Worm (Caenorhabditis elegans) whole organism, L1 larva: Measurements from ENCODE around the gene srt-50.

Experiments used
- C04F5.9 ChIP-seq: sonication (generic microtip); optimal IDR thresholded peaks from 2 replicates; lab custom pipeline; 2016; ENCODE audit warnings: missing genetic modification characterization, missing compliant biosample characterization
- aly-2 ChIP-seq: fragments of 150-350 bp; optimal IDR thresholded peaks from 2 replicates; lab custom pipeline; 2014; ENCODE audit warnings: missing biosample characterization, missing genetic modification characterization
- ama-1 ChIP-seq: fragments of 150-350 bp; optimal IDR thresholded peaks from 2 replicates; lab custom pipeline; 2014
- blmp-1 ChIP-seq: fragments of 150-350 bp; optimal IDR thresholded peaks from 2 replicates; lab custom pipeline; 2014; ENCODE audit warnings: missing biosample characterization, missing genetic modification characterization
- ceh-8 ChIP-seq: fragments of 200-800 bp; sonication (Bioruptor generic); optimal IDR thresholded peaks from 2 replicates; lab custom pipeline; 2018; ENCODE audit warnings: mild to moderate bottlenecking, missing genetic modification characterization, moderate library complexity, missing compliant biosample characterization
- efl-1 ChIP-seq, 4 experiments: fragments of 150-350 bp; optimal IDR thresholded peaks in 3 of 4; peaks in 1 of 4; 1 replicate in 1 of 4; 2 replicates in 3 of 4; lab custom pipeline; 2014; ENCODE audit warnings: missing biosample characterization in 2 of 4, missing genetic modification characterization in 2 of 4, missing genetic modification reagents in 2 of 4
- egl-27 ChIP-seq, 2 experiments: fragments of 150-350 bp in 1 of 2; sonication (generic microtip); optimal IDR thresholded peaks; 3 replicates each; lab custom pipeline; 2017 to 2018; ENCODE audit warnings: missing biosample characterization in 2 of 2, missing genetic modification characterization in 2 of 2, missing genetic modification reagents in 2 of 2
- elt-3 ChIP-seq, 6 experiments: fragments of 150-350 bp in 1 of 6; sonication (generic microtip); optimal IDR thresholded peaks; 2 replicates each; lab custom pipeline; 2017 to 2018; ENCODE audit warnings: missing biosample characterization in 6 of 6, missing genetic modification characterization in 6 of 6, inconsistent platforms in 1 of 6
- fkh-10 ChIP-seq: sonication (generic microtip); optimal IDR thresholded peaks from 2 replicates; lab custom pipeline; 2017; ENCODE audit warnings: missing biosample characterization, missing genetic modification reagents, missing genetic modification characterization
- fkh-4 ChIP-seq: sonication (generic microtip); optimal IDR thresholded peaks from 2 replicates; lab custom pipeline; 2016; ENCODE audit warnings: missing compliant biosample characterization, missing genetic modification characterization, borderline replicate concordance
- fkh-8 ChIP-seq: sonication (generic microtip); optimal IDR thresholded peaks from 2 replicates; lab custom pipeline; 2016; ENCODE audit warnings: mild to moderate bottlenecking, missing genetic modification characterization, missing compliant biosample characterization
- fos-1 ChIP-seq: fragments of 150-350 bp; optimal IDR thresholded peaks from 2 replicates; lab custom pipeline; 2014; ENCODE audit warnings: missing biosample characterization, missing genetic modification characterization
- grh-1 ChIP-seq: fragments of 200-800 bp; sonication (Bioruptor generic); IDR thresholded peaks from 2 replicates; pipeline ENCODE4 v1.3.6; 2022; ENCODE audit warnings: missing genetic modification reagents, missing genetic modification characterization, missing compliant biosample characterization
- hlh-17 ChIP-seq: fragments of 200-800 bp; sonication (Bioruptor generic); optimal IDR thresholded peaks from 2 replicates; lab custom pipeline; 2018; ENCODE audit warnings: missing genetic modification characterization, mild to moderate bottlenecking, missing compliant biosample characterization, moderate library complexity, borderline replicate concordance
- hpl-2 ChIP-seq: fragments of 150-350 bp; optimal IDR thresholded peaks from 2 replicates; lab custom pipeline; 2014; ENCODE audit warnings: missing biosample characterization, missing genetic modification reagents, missing genetic modification characterization
- irx-1 ChIP-seq: sonication (generic microtip); optimal IDR thresholded peaks from 2 replicates; lab custom pipeline; 2016; ENCODE audit warnings: missing genetic modification characterization, missing compliant biosample characterization
- lin-13 ChIP-seq: fragments of 150-350 bp; optimal IDR thresholded peaks from 2 replicates; lab custom pipeline; 2014; ENCODE audit warnings: missing biosample characterization, missing genetic modification reagents, missing genetic modification characterization
- lin-15B ChIP-seq: fragments of 150-350 bp; sonication (generic microtip); optimal IDR thresholded peaks from 3 replicates; lab custom pipeline; 2014; ENCODE audit warnings: missing biosample characterization, missing genetic modification characterization
- lin-35 ChIP-seq, 2 experiments: fragments of 150-350 bp; optimal IDR thresholded peaks; 2 replicates each; lab custom pipeline; 2014; ENCODE audit warnings: missing biosample characterization in 2 of 2, missing genetic modification characterization in 2 of 2, missing genetic modification reagents in 2 of 2
- lir-3 ChIP-seq: sonication (generic microtip); optimal IDR thresholded peaks from 2 replicates; lab custom pipeline; 2016; ENCODE audit warnings: mild to moderate bottlenecking, missing genetic modification characterization, moderate library complexity, missing compliant biosample characterization; ENCODE audit not compliant: poor library complexity
- mef-2 ChIP-seq: fragments of 150-350 bp; optimal IDR thresholded peaks from 2 replicates; lab custom pipeline; 2014; ENCODE audit warnings: missing biosample characterization, missing genetic modification characterization
- nhr-12 ChIP-seq: sonication (generic microtip); optimal IDR thresholded peaks from 2 replicates; lab custom pipeline; 2017; ENCODE audit warnings: missing biosample characterization, missing genetic modification characterization
- nhr-20 ChIP-seq: sonication (generic microtip); optimal IDR thresholded peaks from 2 replicates; lab custom pipeline; 2016; ENCODE audit warnings: mild to moderate bottlenecking, missing genetic modification characterization, missing compliant biosample characterization
- nhr-47 ChIP-seq: sonication (generic microtip); optimal IDR thresholded peaks from 2 replicates; lab custom pipeline; 2016; ENCODE audit warnings: mild to moderate bottlenecking, missing genetic modification characterization, moderate library complexity, missing compliant biosample characterization
- nhr-76 ChIP-seq: sonication (generic microtip); optimal IDR thresholded peaks from 2 replicates; lab custom pipeline; 2017; ENCODE audit warnings: missing biosample characterization, missing genetic modification characterization
- nhr-84 ChIP-seq: sonication (generic microtip); optimal IDR thresholded peaks from 2 replicates; lab custom pipeline; 2017; ENCODE audit warnings: missing biosample characterization, missing genetic modification characterization
- nhr-85 ChIP-seq: sonication (generic microtip); peaks from one replicate; lab custom pipeline; 2016; ENCODE audit warnings: missing genetic modification characterization, inconsistent platforms, missing compliant biosample characterization
- pag-3 ChIP-seq: sonication (generic microtip); optimal IDR thresholded peaks from 2 replicates; lab custom pipeline; 2017; ENCODE audit warnings: missing genetic modification characterization, mild to moderate bottlenecking, missing compliant biosample characterization, antibody characterized with exemption, borderline replicate concordance; ENCODE audit not compliant: insufficient read depth
- pqm-1 ChIP-seq: sonication (generic microtip); optimal IDR thresholded peaks from 3 replicates; lab custom pipeline; 2017; ENCODE audit warnings: missing biosample characterization, missing genetic modification characterization
- rnt-1 ChIP-seq: sonication (generic microtip); optimal IDR thresholded peaks from 2 replicates; lab custom pipeline; 2016; ENCODE audit warnings: mild to moderate bottlenecking, missing genetic modification characterization, moderate library complexity, missing compliant biosample characterization
- snpc-4 ChIP-seq: fragments of 150-350 bp; optimal IDR thresholded peaks from 2 replicates; lab custom pipeline; 2014; ENCODE audit warnings: missing biosample characterization, missing genetic modification characterization
- sox-4 ChIP-seq: sonication (generic microtip); optimal IDR thresholded peaks from 2 replicates; lab custom pipeline; 2016; ENCODE audit warnings: missing genetic modification characterization, missing compliant biosample characterization
- sup-37 ChIP-seq: fragments of 200-800 bp; sonication (Bioruptor generic); optimal IDR thresholded peaks from 2 replicates; lab custom pipeline; 2018; ENCODE audit warnings: mild to moderate bottlenecking, missing genetic modification characterization, missing compliant biosample characterization
- swsn-7 ChIP-seq: sonication (generic microtip); optimal IDR thresholded peaks from 2 replicates; lab custom pipeline; 2016; ENCODE audit warnings: missing genetic modification characterization, missing compliant biosample characterization
- unc-130 ChIP-seq: fragments of 150-350 bp; optimal IDR thresholded peaks from 2 replicates; lab custom pipeline; 2017; ENCODE audit warnings: missing biosample characterization, missing genetic modification characterization, inconsistent platforms
- unc-30 ChIP-seq: sonication (generic microtip); optimal IDR thresholded peaks from 2 replicates; lab custom pipeline; 2017; ENCODE audit warnings: missing biosample characterization, missing genetic modification characterization
- unc-62 ChIP-seq: fragments of 150-350 bp; optimal IDR thresholded peaks from 2 replicates; lab custom pipeline; 2014; ENCODE audit warnings: missing biosample characterization, missing genetic modification reagents, missing genetic modification characterization
- unc-86 ChIP-seq: sonication (generic microtip); optimal IDR thresholded peaks from 2 replicates; lab custom pipeline; 2016; ENCODE audit warnings: missing genetic modification characterization, missing compliant biosample characterization
- zag-1 ChIP-seq: fragments of 150-350 bp; optimal IDR thresholded peaks from 2 replicates; lab custom pipeline; 2014; ENCODE audit warnings: missing biosample characterization, missing genetic modification characterization
- zip-4 ChIP-seq: fragments of 200-800 bp; sonication (Bioruptor generic); optimal IDR thresholded peaks from 2 replicates; lab custom pipeline; 2018; ENCODE audit warnings: mild to moderate bottlenecking, missing genetic modification characterization, moderate library complexity, missing compliant biosample characterization

The srt-50 gene

DNA sequence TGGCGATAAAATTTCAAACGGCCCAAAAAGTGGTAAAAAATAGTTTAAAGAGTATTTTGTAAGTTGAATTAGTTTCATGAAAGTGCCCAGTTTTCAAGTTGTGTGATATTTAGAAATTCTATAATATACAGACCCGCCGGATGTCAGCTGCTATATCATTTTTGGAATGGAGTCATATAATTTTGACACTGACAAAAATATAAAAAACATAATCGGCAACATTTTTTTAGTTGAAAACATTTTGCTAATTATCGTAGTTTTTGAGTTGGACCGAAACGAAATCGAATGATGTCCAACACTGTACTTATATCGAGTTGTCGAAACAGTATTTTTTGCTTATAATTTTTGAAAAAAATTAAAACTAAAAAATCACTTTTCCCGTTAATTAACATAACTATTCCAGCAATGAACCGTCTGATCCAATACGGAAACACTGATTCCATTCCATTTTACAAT, 28.8 kb downstream of the srt-50 start, which contains the start of gene srt-44:
Gene srt-44 (plus strand): TSS at position 406 of the 456 bp plus-strand sequence.
- TF ChIP-seq swsn-7 (tag; lab: Kevin White, UChicago) (no peak), efl-1 (optimal IDR thresholded peaks at IDR 0.05; lab: Kevin White, UChicago) (no peak), efl-1 (GFP tag; optimal IDR thresholded peaks at IDR 0.05 in 1 of 2; lab: Kevin White, UChicago) (peak in 1 of 2 experiments; percentile 55), lir-3 (tag; lab: Kevin White, UChicago) (no peak)

DNA sequence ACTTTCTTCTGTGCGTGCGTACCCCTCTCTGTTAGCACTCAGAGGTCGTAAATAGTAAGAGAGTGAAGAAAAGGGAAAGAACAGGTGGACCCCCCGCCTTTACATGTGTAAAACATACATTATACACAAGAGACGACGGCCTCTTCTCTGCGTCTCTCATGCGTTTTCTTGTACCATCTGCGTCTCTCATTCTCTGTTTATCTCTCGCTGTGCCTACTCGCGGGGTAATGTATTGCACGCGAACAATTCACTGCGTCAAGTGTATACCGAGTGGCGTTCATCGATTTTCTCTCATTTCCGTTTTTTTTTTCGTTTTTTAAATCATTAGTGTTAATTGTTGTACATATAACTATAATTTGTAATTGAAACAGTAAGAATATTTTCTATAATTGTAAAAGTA, 32.7 kb downstream of the srt-50 start:
- TF ChIP-seq lin-35 (GFP tag; optimal IDR thresholded peaks at IDR 0.05; lab: Kevin White, UChicago) (no peak), swsn-7 (tag; lab: Kevin White, UChicago) (peak; percentile 14), fkh-8 (no peak), fos-1 (tag; lab: Kevin White, UChicago) (no peak), blmp-1 (tag; lab: Kevin White, UChicago) (peak; percentile 18), lin-13 (GFP tag; lab: Kevin White, UChicago) (peak; percentile 25), nhr-47 (tag; lab: Kevin White, UChicago) (peak; percentile 14), nhr-85 (tag; lab: Kevin White, UChicago) (peak; percentile 48), nhr-20 (peak; percentile 4), unc-62 (GFP tag; lab: Kevin White, UChicago) (no peak), unc-30 (tag; lab: Kevin White, UChicago) (no peak), efl-1 (optimal IDR thresholded peaks at IDR 0.05; lab: Kevin White, UChicago) (peak; percentile 28 to 46), efl-1 (GFP tag; optimal IDR thresholded peaks at IDR 0.05 in 1 of 2; lab: Kevin White, UChicago) (peak in 1 of 2 experiments; percentile 88)
- TF ChIP-seq, all 84 proteins: peak for 7

DNA sequence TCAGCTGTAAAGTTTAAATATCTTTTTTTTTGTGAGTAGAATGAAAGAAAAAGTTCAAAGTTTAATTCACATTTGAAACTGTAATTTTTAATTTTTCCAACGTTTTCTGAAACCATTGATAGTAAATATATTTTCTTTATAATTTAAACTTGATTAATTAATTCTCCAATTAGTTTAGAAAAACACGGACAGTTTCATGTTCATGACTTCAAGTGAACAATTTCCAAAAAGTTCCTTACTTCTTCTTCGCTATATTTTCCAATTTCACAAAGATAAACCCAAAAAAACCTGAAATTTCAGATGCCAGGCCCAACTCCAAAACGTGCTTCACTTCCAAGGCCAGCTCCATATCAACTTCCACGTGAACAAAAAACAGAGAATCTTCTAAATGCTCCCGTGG, 34.0 kb downstream of the srt-50 start, which contains the start of gene M199.2:
Gene M199.2 (plus strand): TSS at position 301 of the 400 bp plus-strand sequence.
- TF ChIP-seq fkh-4 (tag; lab: Kevin White, UChicago): no peak
- no peak for TF ChIP-seq nhr-84 (tag; lab: Kevin White, UChicago)
- TF ChIP-seq lin-15B (tag; lab: Kevin White, UChicago): no peak
- TF ChIP-seq ama-1 (lab: Kevin White, UChicago): no peak
- no peak for TF ChIP-seq irx-1 (tag; lab: Kevin White, UChicago)
- no peak for TF ChIP-seq fkh-10 (GFP tag; lab: Kevin White, UChicago)
- TF ChIP-seq sox-4 (tag; lab: Kevin White, UChicago): no peak
- TF ChIP-seq grh-1 (GFP tag; lab: Robert Waterston, UW): no peak
- no peak for TF ChIP-seq sup-37 (GFP tag; lab: Kevin White, UChicago)
- no peak for TF ChIP-seq mef-2
- no peak for TF ChIP-seq elt-3 (tag; optimal IDR thresholded peaks at IDR 0.05; lab: Kevin White, UChicago)
- no peak for TF ChIP-seq hlh-17 (GFP tag; lab: Kevin White, UChicago)
- TF ChIP-seq swsn-7 (tag; lab: Kevin White, UChicago): no peak
- TF ChIP-seq rnt-1 (tag; lab: Kevin White, UChicago): no peak
- TF ChIP-seq nhr-76 (tag; lab: Kevin White, UChicago): no peak
- TF ChIP-seq snpc-4 (tag; lab: Kevin White, UChicago): no peak
- no peak for TF ChIP-seq unc-130 (tag; lab: Kevin White, UChicago)

DNA sequence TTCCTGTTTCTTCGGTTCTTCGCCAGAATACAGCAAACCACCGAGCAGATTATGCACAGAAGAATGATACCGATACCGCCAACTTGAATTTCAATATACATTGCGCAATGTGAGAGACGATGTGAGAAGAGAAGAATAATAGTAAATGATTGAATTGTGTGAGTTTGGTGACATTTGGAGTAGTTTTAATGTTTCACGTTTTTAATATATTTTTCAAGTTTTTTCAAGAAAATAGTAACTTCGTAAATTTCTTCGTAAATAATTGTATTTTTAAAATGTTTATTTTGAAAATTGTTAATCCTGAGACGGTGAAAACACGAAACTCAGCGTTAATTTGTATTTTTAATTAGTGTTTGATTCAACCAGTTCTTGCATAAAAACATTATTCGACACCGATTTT, 38.6 kb downstream of the srt-50 start, which contains the start of gene M199.134:
Gene M199.134 (minus strand): TSS at position 101 of the 400 bp plus-strand sequence.
- TF ChIP-seq fos-1 (tag; lab: Kevin White, UChicago) (no peak), unc-130 (tag; lab: Kevin White, UChicago) (no peak), hpl-2 (no peak), pqm-1 (tag; lab: Kevin White, UChicago) (no peak), C04F5.9 (tag; lab: Kevin White, UChicago) (no peak), nhr-20 (no peak), fkh-4 (tag; lab: Kevin White, UChicago) (no peak), unc-86 (no peak)

DNA sequence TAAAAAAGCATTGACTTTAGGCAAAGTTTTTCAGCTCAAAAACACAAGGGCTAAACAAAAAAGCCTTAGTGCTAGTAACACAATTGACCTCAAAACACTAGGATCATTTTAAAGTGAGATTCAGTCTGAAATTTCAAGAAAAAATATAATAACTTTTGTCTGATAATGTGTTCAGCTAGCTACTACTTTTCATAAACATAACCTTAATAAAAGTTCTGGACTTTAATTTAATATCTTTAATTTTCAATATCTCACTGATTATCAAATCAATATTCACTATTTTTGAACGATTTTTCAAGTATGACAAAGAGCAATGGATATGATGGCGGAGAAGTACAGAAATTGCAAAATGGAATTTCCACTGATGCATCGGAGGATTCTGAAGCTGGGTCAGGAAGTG, 39.8 kb downstream of the srt-50 start, which contains the start of gene M199.135:
Gene M199.135 (plus strand): TSS at position 301 of the 400 bp plus-strand sequence.
- no peak for TF ChIP-seq zag-1 (tag; lab: Kevin White, UChicago)
- no peak for TF ChIP-seq grh-1 (GFP tag; lab: Robert Waterston, UW)
- TF ChIP-seq egl-27 (tag; optimal IDR thresholded peaks at IDR 0.05; lab: Kevin White, UChicago): no peak
- no peak for TF ChIP-seq zip-4 (GFP tag; lab: Kevin White, UChicago)
- TF ChIP-seq nhr-12 (tag; lab: Kevin White, UChicago): no peak
- no peak for TF ChIP-seq aly-2
- TF ChIP-seq ceh-8: no peak
- TF ChIP-seq sox-4 (tag; lab: Kevin White, UChicago): no peak
- no peak for TF ChIP-seq unc-86
- TF ChIP-seq pag-3 (tag; lab: Kevin White, UChicago): no peak
